Fruit fly (Drosophila melanogaster) whole organism, embryonic: ENCODE measurements around the gene CG6497.
A peak's percentile ranks its signal among the peaks of the same experiment; 100 is the strongest.

ENCODE experiments used
- Ada2b ChIP-seq: fragments of 200-800 bp; sonication (Bioruptor generic); IDR thresholded peaks from 2 replicates; pipeline ENCODE4 v1.3.6; 2022; ENCODE audit warnings: missing biosample characterization, missing genetic modification characterization
- CG10431 ChIP-seq: fragments of 200-800 bp; sonication (Bioruptor generic); optimal IDR thresholded peaks from 3 replicates; lab custom pipeline; 2018; ENCODE audit warnings: missing biosample characterization, mild to moderate bottlenecking, missing genetic modification characterization
- CG11456 ChIP-seq: fragments of 200-800 bp; sonication (Bioruptor generic); IDR thresholded peaks from 3 replicates; pipeline ENCODE4 v1.3.6; 2022; ENCODE audit warnings: missing biosample characterization, missing genetic modification characterization
- CG11723 ChIP-seq: fragments of 200-800 bp; sonication (Bioruptor generic); optimal IDR thresholded peaks from 2 replicates; lab custom pipeline; 2017; ENCODE audit warnings: missing biosample characterization, mild to moderate bottlenecking, missing genetic modification characterization
- CG1233 ChIP-seq: fragments of 200-800 bp; sonication (Bioruptor generic); optimal IDR thresholded peaks from 4 replicates; lab custom pipeline; 2018; ENCODE audit warnings: missing biosample characterization, mild to moderate bottlenecking, missing genetic modification characterization
- CG12391 ChIP-seq: fragments of 200-800 bp; sonication (Bioruptor generic); optimal IDR thresholded peaks from 3 replicates; lab custom pipeline; 2018; ENCODE audit warnings: missing biosample characterization, mild to moderate bottlenecking, missing genetic modification characterization, moderate library complexity
- CG1647 ChIP-seq: fragments of 200-800 bp; sonication (Bioruptor generic); optimal IDR thresholded peaks from 3 replicates; lab custom pipeline; 2016; ENCODE audit warnings: missing biosample characterization, missing genetic modification characterization
- CG17568 ChIP-seq: fragments of 200-800 bp; sonication (Bioruptor generic); optimal IDR thresholded peaks from 2 replicates; lab custom pipeline; 2018; ENCODE audit warnings: missing biosample characterization, mild to moderate bottlenecking, missing genetic modification characterization, moderate library complexity
- CG17612 ChIP-seq: fragments of 200-800 bp; sonication (Bioruptor generic); IDR thresholded peaks from 2 replicates; pipeline ENCODE4 v1.3.6; 2022; ENCODE audit warnings: missing biosample characterization, missing genetic modification characterization
- CG18764 ChIP-seq: fragments of 200-800 bp; sonication (Bioruptor generic); optimal IDR thresholded peaks from 3 replicates; lab custom pipeline; 2016; ENCODE audit warnings: missing biosample characterization, missing genetic modification characterization
- CG2116 ChIP-seq: fragments of 200-800 bp; sonication (Bioruptor generic); optimal IDR thresholded peaks from 3 replicates; lab custom pipeline; 2018; ENCODE audit warnings: missing biosample characterization, mild to moderate bottlenecking, missing genetic modification characterization
- CG2129 ChIP-seq: fragments of 200-800 bp; sonication (Bioruptor generic); IDR thresholded peaks from 2 replicates; pipeline ENCODE4 v1.3.6; 2022; ENCODE audit warnings: missing biosample characterization, missing genetic modification characterization; ENCODE audit not compliant: partially characterized antibody
- CG32767 ChIP-seq: fragments of 200-800 bp; sonication (Bioruptor generic); IDR thresholded peaks from 2 replicates; pipeline ENCODE4 v1.3.6; 2022; ENCODE audit warnings: missing biosample characterization, missing genetic modification characterization
- CG3838 ChIP-seq: fragments of 200-800 bp; sonication (Bioruptor generic); optimal IDR thresholded peaks from 3 replicates; lab custom pipeline; 2016; ENCODE audit warnings: missing biosample characterization, missing genetic modification characterization
- CG3847 ChIP-seq: fragments of 200-800 bp; sonication (Bioruptor generic); IDR thresholded peaks from 2 replicates; pipeline ENCODE4 v1.3.6; 2022; ENCODE audit warnings: missing biosample characterization, missing genetic modification characterization
- CG7357 ChIP-seq: fragments of 200-800 bp; sonication (Bioruptor generic); IDR thresholded peaks from 3 replicates; pipeline ENCODE4 v1.3.6; 2022; ENCODE audit warnings: missing biosample characterization, missing genetic modification characterization
- CG8281 ChIP-seq: fragments of 200-800 bp; sonication (Bioruptor generic); optimal IDR thresholded peaks from 2 replicates; lab custom pipeline; 2018; ENCODE audit warnings: missing biosample characterization, mild to moderate bottlenecking, missing genetic modification characterization, moderate library complexity
- Chrac-16 ChIP-seq: fragments of 200-800 bp; sonication (Bioruptor generic); optimal IDR thresholded peaks from 3 replicates; lab custom pipeline; 2016; ENCODE audit warnings: missing biosample characterization, missing genetic modification characterization
- CrebB ChIP-seq: fragments of 200-800 bp; sonication (Bioruptor generic); optimal IDR thresholded peaks from 3 replicates; lab custom pipeline; 2018; ENCODE audit warnings: missing biosample characterization, mild to moderate bottlenecking, missing genetic modification characterization
- Dip3 ChIP-seq: fragments of 200-800 bp; sonication (Bioruptor generic); optimal IDR thresholded peaks from 3 replicates; lab custom pipeline; 2016; ENCODE audit warnings: missing biosample characterization, missing genetic modification characterization
- E2f2 ChIP-seq: fragments of 200-800 bp; sonication (Bioruptor generic); IDR thresholded peaks from 2 replicates; pipeline ENCODE4 v1.3.6; 2022; ENCODE audit warnings: missing biosample characterization, missing genetic modification characterization
- Hr39 ChIP-seq: fragments of >200 bp; optimal IDR thresholded peaks from 2 replicates; lab custom pipeline; 2017
- Kr ChIP-seq: fragments of 200-800 bp; sonication (Bioruptor generic); optimal IDR thresholded peaks from 2 replicates; lab custom pipeline; 2017; ENCODE audit warnings: missing biosample characterization, mild to moderate bottlenecking, missing genetic modification characterization
- NC2β ChIP-seq: fragments of 200-800 bp; sonication (Bioruptor generic); optimal IDR thresholded peaks from 2 replicates; lab custom pipeline; 2016; ENCODE audit warnings: missing biosample characterization, missing genetic modification characterization
- NFAT ChIP-seq: fragments of 200-800 bp; sonication (Bioruptor generic); IDR thresholded peaks from 2 replicates; pipeline ENCODE4 v1.3.6; 2022; ENCODE audit warnings: missing biosample characterization, missing genetic modification characterization
- Oaz ChIP-seq: fragments of 200-800 bp; sonication (Bioruptor generic); IDR thresholded peaks from 2 replicates; pipeline ENCODE4 v1.3.6; 2022; ENCODE audit warnings: missing biosample characterization, missing genetic modification characterization
- Oli ChIP-seq: fragments of 200-800 bp; sonication (Bioruptor generic); optimal IDR thresholded peaks from 2 replicates; lab custom pipeline; 2018; ENCODE audit warnings: missing biosample characterization, mild to moderate bottlenecking, missing genetic modification characterization, moderate library complexity
- PHDP ChIP-seq: fragments of 200-800 bp; sonication (Bioruptor generic); optimal IDR thresholded peaks from 3 replicates; lab custom pipeline; 2018; ENCODE audit warnings: missing biosample characterization, mild to moderate bottlenecking, missing genetic modification characterization, moderate library complexity
- Ptx1 ChIP-seq: fragments of 200-800 bp; sonication (Bioruptor generic); IDR thresholded peaks from 2 replicates; pipeline ENCODE4 v1.3.6; 2022; ENCODE audit warnings: missing biosample characterization, missing genetic modification characterization
- Taf1 ChIP-seq: fragments of 200-800 bp; sonication (Bioruptor generic); IDR thresholded peaks from 2 replicates; pipeline ENCODE4 v1.3.6; 2022; ENCODE audit warnings: missing biosample characterization, missing genetic modification characterization
- YL-1 ChIP-seq: fragments of 200-800 bp; sonication (Bioruptor generic); optimal IDR thresholded peaks from 3 replicates; lab custom pipeline; 2017; ENCODE audit warnings: missing biosample characterization, mild to moderate bottlenecking, missing genetic modification characterization
- aop ChIP-seq: fragments of 200-800 bp; sonication (Bioruptor generic); IDR thresholded peaks from 2 replicates; pipeline ENCODE4 v1.3.6; 2022; ENCODE audit warnings: missing biosample characterization, missing genetic modification characterization
- ap ChIP-seq: fragments of 200-800 bp; sonication (Bioruptor generic); IDR thresholded peaks from 2 replicates; pipeline ENCODE4 v1.3.6; 2022; ENCODE audit warnings: missing biosample characterization, missing genetic modification characterization
- cato ChIP-seq: fragments of 200-800 bp; sonication (Bioruptor generic); optimal IDR thresholded peaks from 2 replicates; lab custom pipeline; 2016; ENCODE audit warnings: missing biosample characterization, missing genetic modification characterization, borderline replicate concordance
- crc ChIP-seq: fragments of 200-800 bp; sonication (Bioruptor generic); optimal IDR thresholded peaks from 2 replicates; lab custom pipeline; 2016; ENCODE audit warnings: missing biosample characterization, missing genetic modification characterization
- cwo ChIP-seq: fragments of 200-800 bp; sonication (Bioruptor generic); optimal IDR thresholded peaks from 3 replicates; lab custom pipeline; 2017; ENCODE audit warnings: missing biosample characterization, missing genetic modification characterization, mild to moderate bottlenecking, moderate library complexity, missing genetic modification reagents
- dimm ChIP-seq: fragments of 200-800 bp; sonication (Bioruptor generic); IDR thresholded peaks from 2 replicates; pipeline ENCODE4 v1.3.6; 2022; ENCODE audit warnings: missing biosample characterization, missing genetic modification characterization
- dmrt11E ChIP-seq: fragments of 200-800 bp; sonication (Bioruptor generic); optimal IDR thresholded peaks from 3 replicates; lab custom pipeline; 2018; ENCODE audit warnings: missing biosample characterization, mild to moderate bottlenecking, missing genetic modification characterization, moderate library complexity
- fd64A ChIP-seq: fragments of 200-800 bp; sonication (Bioruptor generic); optimal IDR thresholded peaks from 3 replicates; lab custom pipeline; 2018; ENCODE audit warnings: missing biosample characterization, mild to moderate bottlenecking, missing genetic modification characterization
- grau ChIP-seq: fragments of 200-800 bp; optimal IDR thresholded peaks from 3 replicates; lab custom pipeline; 2019; ENCODE audit warnings: missing biosample characterization, mild to moderate bottlenecking, missing genetic modification characterization, moderate library complexity
- gsb ChIP-seq: fragments of 200-800 bp; sonication (Bioruptor generic); IDR thresholded peaks from 2 replicates; pipeline ENCODE4 v1.3.6; 2022; ENCODE audit warnings: missing biosample characterization, missing genetic modification characterization
- ham ChIP-seq: fragments of 200-800 bp; sonication (Bioruptor generic); IDR thresholded peaks from 2 replicates; pipeline ENCODE4 v1.3.6; 2022; ENCODE audit warnings: missing biosample characterization, missing genetic modification characterization
- lab ChIP-seq: fragments of 200-800 bp; sonication (Bioruptor generic); optimal IDR thresholded peaks from 3 replicates; lab custom pipeline; 2017; ENCODE audit warnings: missing biosample characterization, missing genetic modification characterization, mild to moderate bottlenecking, moderate library complexity, missing genetic modification reagents
- lmd ChIP-seq: fragments of 200-800 bp; sonication (Bioruptor generic); IDR thresholded peaks from 2 replicates; pipeline ENCODE4 v1.3.6; 2022; ENCODE audit warnings: missing biosample characterization, missing genetic modification characterization
- maf-S ChIP-seq: fragments of 200-800 bp; sonication (Bioruptor generic); optimal IDR thresholded peaks from 2 replicates; lab custom pipeline; 2016; ENCODE audit warnings: missing biosample characterization, missing genetic modification characterization
- pb ChIP-seq: fragments of 200-800 bp; sonication (Bioruptor generic); optimal IDR thresholded peaks from 3 replicates; lab custom pipeline; 2016; ENCODE audit warnings: missing biosample characterization, missing genetic modification characterization
- pum ChIP-seq: fragments of 200-800 bp; sonication (Bioruptor generic); optimal IDR thresholded peaks from 2 replicates; lab custom pipeline; 2016; ENCODE audit warnings: missing biosample characterization, missing genetic modification characterization
- salm ChIP-seq: fragments of 200-800 bp; sonication (Bioruptor generic); optimal IDR thresholded peaks from 2 replicates; lab custom pipeline; 2018; ENCODE audit warnings: missing biosample characterization, mild to moderate bottlenecking, missing genetic modification characterization
- schlank ChIP-seq: fragments of 200-800 bp; sonication (Bioruptor generic); optimal IDR thresholded peaks from 2 replicates; lab custom pipeline; 2018; ENCODE audit warnings: missing biosample characterization, mild to moderate bottlenecking, missing genetic modification characterization
- shn ChIP-seq: fragments of 200-800 bp; sonication (Bioruptor generic); optimal IDR thresholded peaks from 3 replicates; lab custom pipeline; 2016; ENCODE audit warnings: missing biosample characterization, missing genetic modification characterization
- sima ChIP-seq: fragments of 200-800 bp; sonication (Bioruptor generic); optimal IDR thresholded peaks from 2 replicates; lab custom pipeline; 2016; ENCODE audit warnings: missing biosample characterization, missing genetic modification characterization
- stwl ChIP-seq: fragments of 200-800 bp; sonication (Bioruptor generic); optimal IDR thresholded peaks from 3 replicates; lab custom pipeline; 2018; ENCODE audit warnings: missing biosample characterization, mild to moderate bottlenecking, missing genetic modification characterization, moderate library complexity

Gene CG6497

dm6 chr3L:17242078-17242613, 11.6 kb downstream of the CG6497 start, which contains the start of gene Afg3l2 (continued):
- TF ChIP-seq crc (no peak), CG17568 (no peak), Oaz (GFP tag; lab: Robert Waterston, UW) (no peak), PHDP (no peak), lmd (GFP tag; lab: Robert Waterston, UW) (peak; percentile 83), grau (tag; lab: Kevin White, UChicago) (no peak), cato (peak; percentile 27), NC2β (GFP tag; lab: Kevin White, UChicago) (peak; percentile 52), Chrac-16 (GFP tag; lab: Kevin White, UChicago) (peak; percentile 22), ap (GFP tag; lab: Robert Waterston, UW) (no peak), CG1233 (GFP tag; lab: Kevin White, UChicago) (no peak), Taf1 (GFP tag; lab: Robert Waterston, UW) (peak; percentile 43; the same call in 1 of the 2 replicates), dimm (no peak), Hr39 (lab: Kevin White, UChicago) (no peak), CG18764 (GFP tag; lab: Kevin White, UChicago) (peak; percentile 56), E2f2 (GFP tag; lab: Robert Waterston, UW) (peak; percentile 26; the same call in 1 of the 2 replicates), CG11456 (GFP tag; lab: Robert Waterston, UW) (peak; percentile 78), maf-S (GFP tag; lab: Kevin White, UChicago) (no peak), CrebB (no peak), sima (GFP tag; lab: Kevin White, UChicago) (no peak), NFAT (GFP tag; lab: Robert Waterston, UW) (peak; percentile 34; the same call in 1 of the 2 replicates), CG32767 (GFP tag; lab: Robert Waterston, UW) (no peak), cwo (GFP tag; lab: Kevin White, UChicago) (peak; percentile 34), Ada2b (GFP tag; lab: Robert Waterston, UW) (peak; percentile 76), CG7357 (peak; percentile 49; the same call in 2 of the 3 replicates), shn (GFP tag; lab: Kevin White, UChicago) (no peak), Ptx1 (peak; percentile 86), gsb (GFP tag; lab: Robert Waterston, UW) (no peak), schlank (no peak), Oli (tag; lab: Kevin White, UChicago) (peak; percentile 29), ham (GFP tag; lab: Robert Waterston, UW) (no peak), CG8281 (no peak), fd64A (GFP tag; lab: Kevin White, UChicago) (no peak), lab (GFP tag; lab: Kevin White, UChicago) (peak; percentile 71), CG3838 (GFP tag; lab: Kevin White, UChicago) (no peak), stwl (tag; lab: Kevin White, UChicago) (peak; percentile 54), CG1647 (peak; percentile 49), CG17612 (no peak), CG3847 (peak; percentile 35), aop (no peak), CG10431 (no peak), pum (GFP tag; lab: Kevin White, UChicago) (no peak), CG2116 (GFP tag; lab: Kevin White, UChicago) (peak; percentile 29), pb (GFP tag; lab: Kevin White, UChicago) (no peak), dmrt11E (tag; lab: Kevin White, UChicago) (peak; percentile 58), YL-1 (GFP tag; lab: Kevin White, UChicago) (no peak), Dip3 (peak; percentile 5), salm (no peak), CG11723 (GFP tag; lab: Kevin White, UChicago) (no peak), CG2129 (GFP tag; lab: Robert Waterston, UW) (no peak), Kr (GFP tag; lab: Kevin White, UChicago) (no peak), CG12391 (tag; lab: Kevin White, UChicago) (peak; percentile 59)
